Fruit fly (Drosophila melanogaster) Kc167 (cell line): ENCODE measurements around the gene Ran.

Source experiments
- Sin3A ChIP-seq: fragments of >200 bp; optimal IDR thresholded peaks from 2 replicates; lab custom pipeline; 2018; ENCODE audit warnings: missing external identifiers
- h ChIP-seq: fragments of >200 bp; optimal IDR thresholded peaks from 3 replicates; lab custom pipeline; 2018; ENCODE audit warnings: missing external identifiers
- insv ChIP-seq: fragments of >200 bp; optimal IDR thresholded peaks from 3 replicates; lab custom pipeline; 2018; ENCODE audit warnings: missing external identifiers
- psq ChIP-seq: fragments of >200 bp; optimal IDR thresholded peaks from 2 replicates; lab custom pipeline; 2017; ENCODE audit warnings: missing external identifiers
- ttk ChIP-seq: sonication (Bioruptor generic); optimal IDR thresholded peaks from 2 replicates; lab custom pipeline; 2017; ENCODE audit warnings: missing external identifiers

- no peak for TF ChIP-seq insv (lab: Kevin White, UChicago)
- no peak for TF ChIP-seq h (lab: Kevin White, UChicago)
- TF ChIP-seq ttk (lab: Kevin White, UChicago), result no peak
- TF ChIP-seq psq, result no peak
- TF ChIP-seq Sin3A (lab: Kevin White, UChicago), result no peak
Measured at dm6 chrX:11147553-11148067, 906 bp downstream of the Ran start.
